Fruit fly (Drosophila melanogaster) whole organism: ENCODE data around the gene CG31915.

Experiments
- pan ChIP-seq: fragments of >200 bp; optimal IDR thresholded peaks from 2 replicates; lab custom pipeline; 2017
- psq ChIP-seq: fragments of >200 bp; optimal IDR thresholded peaks from 2 replicates; lab custom pipeline; 2017
- usp ChIP-seq: fragments of >200 bp; optimal IDR thresholded peaks from 2 replicates; lab custom pipeline; 2017; ENCODE audit warnings: missing biosample characterization, missing genetic modification characterization, mixed read lengths

dm6 chr2L:5569503-5569902, 41.6 kb downstream of the CG31915 start:
- TF ChIP-seq usp (no peak), pan (no peak), psq (lab: Kevin White, UChicago) (no peak)
